Worm (Caenorhabditis elegans) whole organism, L1 larva: ENCODE measurements around the gene flp-28.

Source experiments
- aly-2 ChIP-seq: fragments of 150-350 bp; optimal IDR thresholded peaks from 2 replicates; lab custom pipeline; 2014; ENCODE audit warnings: missing biosample characterization, missing genetic modification characterization
- ceh-82 ChIP-seq, 3 experiments: fragments of 150-350 bp in 1 of 3; sonication (generic microtip) in 2 of 3; optimal IDR thresholded peaks; 2 replicates each; lab custom pipeline; 2014 to 2017; ENCODE audit warnings: missing biosample characterization in 3 of 3, missing genetic modification characterization in 3 of 3
- irx-1 ChIP-seq: sonication (generic microtip); optimal IDR thresholded peaks from 2 replicates; lab custom pipeline; 2016; ENCODE audit warnings: missing genetic modification characterization, missing compliant biosample characterization
- lin-13 ChIP-seq: fragments of 150-350 bp; optimal IDR thresholded peaks from 2 replicates; lab custom pipeline; 2014; ENCODE audit warnings: missing biosample characterization, missing genetic modification reagents, missing genetic modification characterization
- lir-3 ChIP-seq: sonication (generic microtip); optimal IDR thresholded peaks from 2 replicates; lab custom pipeline; 2016; ENCODE audit warnings: mild to moderate bottlenecking, missing genetic modification characterization, moderate library complexity, missing compliant biosample characterization; ENCODE audit not compliant: poor library complexity
- nhr-12 ChIP-seq: sonication (generic microtip); optimal IDR thresholded peaks from 2 replicates; lab custom pipeline; 2017; ENCODE audit warnings: missing biosample characterization, missing genetic modification characterization
- nhr-20 ChIP-seq: sonication (generic microtip); optimal IDR thresholded peaks from 2 replicates; lab custom pipeline; 2016; ENCODE audit warnings: mild to moderate bottlenecking, missing genetic modification characterization, missing compliant biosample characterization
- nhr-237 ChIP-seq: fragments of 150-350 bp; optimal IDR thresholded peaks from 2 replicates; lab custom pipeline; 2014; ENCODE audit warnings: missing biosample characterization, missing genetic modification characterization
- nhr-76 ChIP-seq: sonication (generic microtip); optimal IDR thresholded peaks from 2 replicates; lab custom pipeline; 2017; ENCODE audit warnings: missing biosample characterization, missing genetic modification characterization
- nhr-77 ChIP-seq: fragments of 150-350 bp; optimal IDR thresholded peaks from 2 replicates; lab custom pipeline; 2014; ENCODE audit warnings: missing biosample characterization, missing genetic modification characterization
- skn-1 ChIP-seq: fragments of 150-350 bp; optimal IDR thresholded peaks from 2 replicates; lab custom pipeline; 2014; ENCODE audit warnings: missing biosample characterization, missing genetic modification characterization

ce11 chrX:10049160-10049559, 38.6 kb downstream of the flp-28 start, which contains the start of gene gnrr-3:
- no peak for TF ChIP-seq nhr-237 (tag; lab: Kevin White, UChicago)
- no peak for TF ChIP-seq lin-13 (GFP tag; lab: Kevin White, UChicago)
- no peak for TF ChIP-seq nhr-20
- no peak for TF ChIP-seq nhr-77
- no peak for TF ChIP-seq irx-1 (tag; lab: Kevin White, UChicago)
- no peak for TF ChIP-seq skn-1 (tag; lab: Kevin White, UChicago)
- no peak for TF ChIP-seq nhr-12
- no peak for TF ChIP-seq ceh-82 (tag; optimal IDR thresholded peaks at IDR 0.05; lab: Kevin White, UChicago)
- TF ChIP-seq aly-2 (tag; lab: Kevin White, UChicago), result no peak
- TF ChIP-seq lir-3 (tag; lab: Kevin White, UChicago), result no peak
- TF ChIP-seq nhr-76 (tag; lab: Kevin White, UChicago), result no peak
